Worm (Caenorhabditis elegans): ENCODE data around the gene fozi-1.

ce11 chrIII:9344347-9344746, 62.8 kb downstream of the fozi-1 start, which contains the start of gene emb-9:
- TF ChIP-seq ham-2 (GFP tag; optimal IDR thresholded peaks at IDR 0.05), result no peak
- no peak for TF ChIP-seq nhr-76 (tag; optimal IDR thresholded peaks at IDR 0.05)
- no peak for TF ChIP-seq unc-62 (GFP tag; optimal IDR thresholded peaks at IDR 0.05)
- no peak for TF ChIP-seq mab-5 (tag; optimal IDR thresholded peaks at IDR 0.05)
- no peak for TF ChIP-seq hlh-1 (tag; optimal IDR thresholded peaks at IDR 0.05)
- TF ChIP-seq nhr-28 (tag; optimal IDR thresholded peaks at IDR 0.05), result no peak
- no peak for TF ChIP-seq ces-1 (GFP tag; optimal IDR thresholded peaks at IDR 0.05)
- TF ChIP-seq ceh-43 (GFP tag; optimal IDR thresholded peaks at IDR 0.05), result no peak
- no peak for TF ChIP-seq elt-3 (tag; optimal IDR thresholded peaks at IDR 0.05)
